Worm (Caenorhabditis elegans): Measurements from ENCODE around the gene ZK177.2.
A peak's percentile ranks its signal among the peaks of the same experiment; 100 is the strongest.

Gene ZK177.2

ce11 chrII:5561392-5561791 lies 42.4 kb downstream of the ZK177.2 start, which contains the start of gene C17C3.3:
C17C3.3 (plus strand) TSS chrII:5561737.
- TF ChIP-seq mdl-1 (tag; optimal IDR thresholded peaks at IDR 0.05) (no peak), efl-3 (GFP tag; optimal IDR thresholded peaks at IDR 0.05) (no peak), lir-3 (tag; optimal IDR thresholded peaks at IDR 0.05; ENCODE audit: poor library complexity) (no peak), ces-1 (GFP tag; optimal IDR thresholded peaks at IDR 0.05) (no peak), elt-2 (tag; optimal IDR thresholded peaks at IDR 0.05) (peak; percentile 92), nhr-85 (tag) (no peak), vab-15 (tag; optimal IDR thresholded peaks at IDR 0.05) (no peak), grh-1 (GFP tag; IDR thresholded peaks at IDR 0.05) (no peak), nhr-20 (tag; optimal IDR thresholded peaks at IDR 0.05) (no peak)

- TF ChIP-seq sox-4 (tag; optimal IDR thresholded peaks at IDR 0.05) (no peak), irx-1 (tag; optimal IDR thresholded peaks at IDR 0.05) (no peak), fkh-10 (GFP tag; optimal IDR thresholded peaks at IDR 0.05) (no peak), nhr-12 (tag; optimal IDR thresholded peaks at IDR 0.05) (no peak), Y116A8C.19 (tag; optimal IDR thresholded peaks at IDR 0.05; ENCODE audit: borderline replicate concordance) (no peak)
These were observed 46.1 kb downstream of the ZK177.2 start for ce11 chrII:5565082-5565623.
